Worm (Caenorhabditis elegans) whole organism, early embryonic: ENCODE data around the gene fbxb-55.

ENCODE experiments used
- F13C5.2 ChIP-seq: sonication (generic microtip); optimal IDR thresholded peaks from 2 replicates; lab custom pipeline; 2017; ENCODE audit warnings: mild to moderate bottlenecking, missing genetic modification characterization, inconsistent platforms, missing compliant biosample characterization
- aly-1 ChIP-seq: sonication (generic microtip); optimal IDR thresholded peaks from 2 replicates; lab custom pipeline; 2016; ENCODE audit warnings: missing genetic modification characterization, missing compliant biosample characterization
- ama-1 ChIP-seq: fragments of 150-350 bp; optimal IDR thresholded peaks from 2 replicates; lab custom pipeline; 2014
- hmbx-1 ChIP-seq: sonication (generic microtip); optimal IDR thresholded peaks from 2 replicates; lab custom pipeline; 2016; ENCODE audit warnings: mild to moderate bottlenecking, missing genetic modification characterization, missing compliant biosample characterization
- scrt-1 ChIP-seq: fragments of 200-800 bp; sonication (Bioruptor generic); IDR thresholded peaks from 2 replicates; pipeline ENCODE4 v1.3.6; 2022; ENCODE audit warnings: missing genetic modification characterization, missing compliant biosample characterization
- tbx-37 ChIP-seq: fragments of 200-800 bp; sonication (Bioruptor generic); conservative IDR thresholded peaks from 2 replicates; pipeline ENCODE4 v1.3.6; 2022; ENCODE audit warnings: missing genetic modification reagents, missing genetic modification characterization, missing compliant biosample characterization

- TF ChIP-seq ama-1 (lab: Kevin White, UChicago), result no peak
- TF ChIP-seq hmbx-1 (tag; lab: Kevin White, UChicago), result no peak
- TF ChIP-seq F13C5.2 (tag; lab: Kevin White, UChicago), result no peak
- TF ChIP-seq tbx-37, result no peak
- no peak for TF ChIP-seq aly-1
- TF ChIP-seq scrt-1 (GFP tag; lab: Robert Waterston, UW), result no peak
These were observed 28.6 kb upstream of the fbxb-55 start, which contains the start of gene F35F11.2 for ce11 chrIV:4039984-4040383.
